Fruit fly (Drosophila melanogaster) whole organism, wandering third instar larva: ENCODE results near the gene CG1213.

Experiments
- Abd-B ChIP-seq: fragments of >200 bp; optimal IDR thresholded peaks from 2 replicates; lab custom pipeline; 2017; ENCODE audit warnings: missing biosample characterization, missing genetic modification characterization
- CG32264 ChIP-seq: fragments of 200-800 bp; sonication (Bioruptor generic); optimal IDR thresholded peaks from 2 replicates; lab custom pipeline; 2016; ENCODE audit warnings: missing biosample characterization, missing genetic modification characterization
- CG9705 ChIP-seq: fragments of 200-800 bp; sonication (Bioruptor generic); optimal IDR thresholded peaks from 2 replicates; lab custom pipeline; 2018; ENCODE audit warnings: missing biosample characterization, mild to moderate bottlenecking, missing genetic modification characterization
- CrebA ChIP-seq: fragments of 200-800 bp; sonication (Bioruptor generic); optimal IDR thresholded peaks from 2 replicates; lab custom pipeline; 2016; ENCODE audit warnings: missing biosample characterization, mild to moderate bottlenecking, missing genetic modification characterization, borderline replicate concordance
- Dfd ChIP-seq: fragments of >200 bp; optimal IDR thresholded peaks from 2 replicates; lab custom pipeline; 2017; ENCODE audit warnings: missing biosample characterization, missing genetic modification characterization
- Dif ChIP-seq: fragments of 200-275, 200-300 bp; sonication (Bioruptor generic); optimal IDR thresholded peaks from 2 replicates; lab custom pipeline; 2018; ENCODE audit warnings: missing biosample characterization, missing genetic modification characterization; ENCODE audit not compliant: partially characterized antibody
- GATAd ChIP-seq: sonication (Bioruptor generic); optimal IDR thresholded peaks from 2 replicates; lab custom pipeline; 2016; ENCODE audit warnings: missing biosample characterization, missing genetic modification characterization
- HLH106 ChIP-seq: fragments of 200-800 bp; optimal IDR thresholded peaks from 3 replicates; lab custom pipeline; 2019; ENCODE audit warnings: missing biosample characterization, mild to moderate bottlenecking, missing genetic modification characterization, moderate library complexity
- Hnf4 ChIP-seq: fragments of 200-800 bp; sonication (Bioruptor generic); optimal IDR thresholded peaks from 2 replicates; lab custom pipeline; 2016; ENCODE audit warnings: missing biosample characterization, mild to moderate bottlenecking, missing genetic modification characterization
- Hr78 ChIP-seq: fragments of >200 bp; optimal IDR thresholded peaks from 2 replicates; lab custom pipeline; 2017; ENCODE audit warnings: missing biosample characterization, missing genetic modification characterization
- Hr83 ChIP-seq: fragments of 200-300 bp; sonication (Bioruptor generic); optimal IDR thresholded peaks from 2 replicates; lab custom pipeline; 2016; ENCODE audit warnings: missing biosample characterization, mild to moderate bottlenecking, missing genetic modification characterization, moderate library complexity; ENCODE audit not compliant: poor library complexity, severe bottlenecking
- Jra ChIP-seq: sonication (Bioruptor generic); optimal IDR thresholded peaks from 2 replicates; lab custom pipeline; 2016; ENCODE audit warnings: missing biosample characterization, missing genetic modification characterization
- Mio ChIP-seq: sonication (Bioruptor generic); optimal IDR thresholded peaks from 2 replicates; lab custom pipeline; 2016; ENCODE audit warnings: missing biosample characterization, missing genetic modification characterization
- Myc ChIP-seq: fragments of >200 bp; optimal IDR thresholded peaks from 2 replicates; lab custom pipeline; 2017
- N ChIP-seq: fragments of >200 bp; optimal IDR thresholded peaks from 2 replicates; lab custom pipeline; 2018; ENCODE audit warnings: missing biosample characterization, missing external identifiers, missing genetic modification characterization
- OdsH ChIP-seq: fragments of 200-800 bp; sonication (Bioruptor generic); optimal IDR thresholded peaks from 2 replicates; lab custom pipeline; 2016; ENCODE audit warnings: missing biosample characterization, mild to moderate bottlenecking, missing genetic modification characterization
- Rel ChIP-seq, 2 experiments: fragments of 200-800 bp; sonication (Bioruptor generic) in 1 of 2; optimal IDR thresholded peaks; 2 replicates in 1 of 2; 3 replicates in 1 of 2; lab custom pipeline; 2016 to 2019; ENCODE audit warnings: mild to moderate bottlenecking in 2 of 2, missing biosample characterization in 2 of 2, missing genetic modification characterization in 2 of 2, moderate library complexity in 1 of 2
- Sp1 ChIP-seq: fragments of 200-800 bp; sonication (Bioruptor generic); optimal IDR thresholded peaks from 3 replicates; lab custom pipeline; 2019; ENCODE audit warnings: missing biosample characterization, mild to moderate bottlenecking, missing genetic modification characterization, moderate library complexity
- Vsx2 ChIP-seq: fragments of 200-300, 225-300 bp; sonication (Bioruptor generic); optimal IDR thresholded peaks from 2 replicates; lab custom pipeline; 2018; ENCODE audit warnings: missing biosample characterization, missing genetic modification characterization; ENCODE audit not compliant: partially characterized antibody
- br ChIP-seq: fragments of 200-800 bp; sonication (Bioruptor generic); optimal IDR thresholded peaks from 2 replicates; lab custom pipeline; 2016; ENCODE audit warnings: missing biosample characterization, missing genetic modification characterization
- brk ChIP-seq: fragments of 200-800 bp; sonication (Bioruptor generic); optimal IDR thresholded peaks from 2 replicates; lab custom pipeline; 2016; ENCODE audit warnings: missing biosample characterization, mild to moderate bottlenecking, missing genetic modification characterization
- dl ChIP-seq, 2 experiments: fragments of 175-275, 200-275 bp in 1 of 2; fragments of 200-275 bp in 1 of 2; sonication (Bioruptor generic); optimal IDR thresholded peaks; lab custom pipeline; 2018; ENCODE audit warnings: mild to moderate bottlenecking in 2 of 2, missing biosample characterization in 2 of 2, missing genetic modification characterization in 2 of 2, moderate library complexity in 2 of 2; ENCODE audit not compliant: partially characterized antibody in 2 of 2, insufficient read depth in 1 of 2
- dmrt93B ChIP-seq: fragments of 200-800 bp; sonication (Bioruptor generic); optimal IDR thresholded peaks from 2 replicates; lab custom pipeline; 2018; ENCODE audit warnings: missing biosample characterization, mild to moderate bottlenecking, missing genetic modification characterization
- dsf ChIP-seq: sonication (Bioruptor generic); optimal IDR thresholded peaks from 2 replicates; lab custom pipeline; 2016; ENCODE audit warnings: missing biosample characterization, missing genetic modification characterization, borderline replicate concordance
- ey ChIP-seq: fragments of 200-800 bp; sonication (Bioruptor generic); optimal IDR thresholded peaks from 2 replicates; lab custom pipeline; 2016; ENCODE audit warnings: missing biosample characterization, missing genetic modification characterization
- foxo ChIP-seq, 2 experiments: fragments of 200-800 bp; sonication (Bioruptor generic); optimal IDR thresholded peaks; 2 replicates in 1 of 2; 3 replicates in 1 of 2; lab custom pipeline; 2016 to 2017; ENCODE audit warnings: missing biosample characterization in 2 of 2, missing genetic modification characterization in 2 of 2
- fru ChIP-seq: fragments of 200-800 bp; sonication (Bioruptor generic); optimal IDR thresholded peaks from 3 replicates; lab custom pipeline; 2016; ENCODE audit warnings: missing biosample characterization, mild to moderate bottlenecking, missing genetic modification characterization
- h ChIP-seq: fragments of 200-800 bp; sonication (Bioruptor generic); optimal IDR thresholded peaks from 3 replicates; lab custom pipeline; 2016; ENCODE audit warnings: missing biosample characterization, mild to moderate bottlenecking, missing genetic modification characterization
- jim ChIP-seq: fragments of 175-275, 200-325 bp; sonication (Bioruptor generic); optimal IDR thresholded peaks from 2 replicates; lab custom pipeline; 2016; ENCODE audit warnings: missing biosample characterization, mild to moderate bottlenecking, missing genetic modification characterization
- lola ChIP-seq: fragments of >200 bp; optimal IDR thresholded peaks from 2 replicates; lab custom pipeline; 2017; ENCODE audit warnings: missing biosample characterization, missing genetic modification characterization
- pan ChIP-seq: fragments of >200 bp; optimal IDR thresholded peaks from 2 replicates; lab custom pipeline; 2017
- psq ChIP-seq: fragments of 200-800 bp; sonication (Bioruptor generic); optimal IDR thresholded peaks from 3 replicates; lab custom pipeline; 2017; ENCODE audit warnings: missing biosample characterization, mild to moderate bottlenecking, missing genetic modification characterization, moderate library complexity
- rgr ChIP-seq: fragments of 200-800 bp; sonication (Bioruptor generic); optimal IDR thresholded peaks from 3 replicates; lab custom pipeline; 2016; ENCODE audit warnings: missing biosample characterization, mild to moderate bottlenecking, missing genetic modification characterization
- sage ChIP-seq: fragments of 200-800 bp; sonication (Bioruptor generic); optimal IDR thresholded peaks from 2 replicates; lab custom pipeline; 2016; ENCODE audit warnings: missing biosample characterization, mild to moderate bottlenecking, missing genetic modification characterization
- sv ChIP-seq: fragments of 200-800 bp; sonication (Bioruptor generic); optimal IDR thresholded peaks from 3 replicates; lab custom pipeline; 2016; ENCODE audit warnings: missing biosample characterization, missing genetic modification characterization
- tai ChIP-seq: sonication (Bioruptor generic); optimal IDR thresholded peaks from 2 replicates; lab custom pipeline; 2016; ENCODE audit warnings: missing biosample characterization, missing genetic modification characterization
- usp ChIP-seq: fragments of >200 bp; optimal IDR thresholded peaks from 2 replicates; lab custom pipeline; 2017; ENCODE audit warnings: missing biosample characterization, missing genetic modification characterization
- woc ChIP-seq: sonication (Bioruptor generic); optimal IDR thresholded peaks from 2 replicates; lab custom pipeline; 2016; ENCODE audit warnings: missing biosample characterization, mild to moderate bottlenecking, missing genetic modification characterization

The CG1213 gene

dm6 chr3R:5846570-5847270 lies 5.8 kb downstream of the CG1213 start, which contains the start of gene CG14676:
TSS of gene CG14676 (plus strand) at chr3R:5847220.
- no peak for TF ChIP-seq Jra
- peak; percentile 14 for TF ChIP-seq Myc (lab: Kevin White, UChicago)

dm6 chr3R:5853032-5853431 lies 12.1 kb downstream of the CG1213 start, which contains the start of gene CG34287:
TSS of gene CG34287 (plus strand) at chr3R:5853332.
- TF ChIP-seq usp (no peak), GATAd (no peak), Hnf4 (GFP tag; lab: Kevin White, UChicago) (no peak)

DNA sequence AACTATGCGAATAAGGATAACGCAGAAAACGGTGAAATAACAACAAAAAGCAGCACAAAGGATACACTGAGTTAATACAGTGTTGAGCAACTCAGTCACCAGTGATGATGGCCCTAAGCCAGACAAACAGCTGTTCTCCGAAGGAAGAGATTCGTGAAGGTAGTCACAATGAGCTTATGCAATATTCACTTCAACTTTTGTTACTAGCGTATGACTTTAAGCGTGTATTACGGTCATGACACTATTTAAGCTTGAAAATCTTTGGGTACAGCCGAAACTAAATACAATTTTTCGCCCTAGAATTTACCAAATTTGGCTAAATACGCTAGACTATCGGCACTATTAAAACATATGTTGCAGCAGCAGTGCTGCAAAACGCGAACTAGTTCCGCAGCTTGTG lies 15.2 kb downstream of the CG1213 start, which contains the start of the genes disp and ECSIT:
TSS of gene disp (minus strand) at position 97 of the 400 bp plus-strand sequence.
TSS of gene ECSIT (plus strand) at position 371 of the 400 bp plus-strand sequence.
- TF ChIP-seq CG9705 (peak; percentile 38), Hr83 (no peak), dmrt93B (GFP tag; lab: Kevin White, UChicago) (peak; percentile 28), sage (GFP tag; lab: Kevin White, UChicago) (no peak), br (GFP tag; lab: Kevin White, UChicago) (peak; percentile 46), Sp1 (GFP tag; lab: Kevin White, UChicago) (no peak), N (GFP tag; lab: Kevin White, UChicago) (no peak), GATAd (no peak), Hr78 (GFP tag; lab: Kevin White, UChicago) (no peak), rgr (GFP tag; lab: Kevin White, UChicago) (no peak), Rel (GFP tag; optimal IDR thresholded peaks at IDR 0.05; lab: Kevin White, UChicago) (no peak), Rel (tag; optimal IDR thresholded peaks at IDR 0.05; lab: Kevin White, UChicago) (no peak), tai (no peak), foxo (GFP tag; optimal IDR thresholded peaks at IDR 0.05; lab: Kevin White, UChicago) (no peak), lola (GFP tag; lab: Kevin White, UChicago) (no peak), Abd-B (no peak), CG32264 (GFP tag; lab: Kevin White, UChicago) (no peak), HLH106 (peak; percentile 61), woc (GFP tag; lab: Kevin White, UChicago) (peak; percentile 83), ey (GFP tag; lab: Kevin White, UChicago) (no peak), fru (no peak), pan (lab: Kevin White, UChicago) (no peak), h (no peak), Dfd (no peak), Mio (GFP tag; lab: Kevin White, UChicago) (no peak), dsf (GFP tag; lab: Kevin White, UChicago) (no peak), OdsH (GFP tag; lab: Kevin White, UChicago) (peak; percentile 44), usp (no peak), psq (GFP tag; lab: Kevin White, UChicago) (peak; percentile 34), Myc (lab: Kevin White, UChicago) (peak; percentile 98), Jra (no peak), brk (no peak), dl (GFP tag; optimal IDR thresholded peaks at IDR 0.05; lab: Kevin White, UChicago; ENCODE audit: insufficient read depth in 1 of 2, partially characterized antibody in 2 of 2) (no peak), Vsx2 (GFP tag; lab: Kevin White, UChicago) (no peak), jim (GFP tag; lab: Kevin White, UChicago) (no peak), CrebA (GFP tag; lab: Kevin White, UChicago) (no peak), Hnf4 (GFP tag; lab: Kevin White, UChicago) (no peak), sv (peak; percentile 34), Dif (GFP tag; lab: Kevin White, UChicago) (no peak)
- TF ChIP-seq, all 38 proteins: peak for 9
